Worm (Caenorhabditis elegans): Measurements from ENCODE around the gene rsp-5.

rsp-5 gene

DNA sequence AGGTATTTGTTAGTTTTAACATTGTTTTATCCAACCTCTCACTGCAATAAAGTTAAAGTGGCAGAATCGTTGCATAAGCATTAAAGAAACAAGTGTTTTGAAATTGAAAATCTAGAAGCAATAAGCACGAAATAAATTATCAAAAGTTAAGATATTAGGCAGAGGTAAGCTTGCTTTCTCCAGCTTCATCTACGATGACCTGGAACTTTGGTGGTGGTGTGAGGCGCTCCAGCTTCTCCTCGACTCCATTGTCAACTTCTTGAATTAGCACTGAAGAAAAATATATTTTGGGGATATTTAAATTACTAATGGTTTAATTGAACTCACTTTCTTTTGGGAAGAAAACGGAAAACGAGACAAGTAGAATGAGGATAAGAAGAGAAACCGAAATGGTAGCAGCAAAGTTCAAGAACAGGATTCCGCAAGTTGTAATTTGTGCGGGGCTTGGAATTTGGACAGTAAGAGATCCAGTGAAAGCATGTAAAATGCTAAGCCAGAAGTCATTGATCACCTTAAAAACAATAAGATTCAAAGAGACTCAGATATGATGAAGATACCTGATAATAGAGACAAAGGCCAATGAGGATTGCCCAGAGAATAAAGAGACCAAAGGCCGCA is 3.9 kb downstream of the rsp-5 start:
- TF ChIP-seq tab-1 (GFP tag; IDR thresholded peaks at IDR 0.05) (no peak), flt-1 (GFP tag; IDR thresholded peaks at IDR 0.05) (no peak), T22C8.4 (GFP tag; IDR thresholded peaks at IDR 0.05) (no peak), med-1 (GFP tag; optimal IDR thresholded peaks at IDR 0.05; ENCODE audit: insufficient read depth) (no peak), klf-2 (GFP tag; conservative IDR thresholded peaks at IDR 0.05) (no peak), cog-1 (tag; optimal IDR thresholded peaks at IDR 0.05) (no peak), ztf-23 (GFP tag; IDR thresholded peaks at IDR 0.05) (no peak), ref-1 (GFP tag; conservative IDR thresholded peaks at IDR 0.05) (no peak), ztf-29 (GFP tag; IDR thresholded peaks at IDR 0.05) (no peak)

DNA sequence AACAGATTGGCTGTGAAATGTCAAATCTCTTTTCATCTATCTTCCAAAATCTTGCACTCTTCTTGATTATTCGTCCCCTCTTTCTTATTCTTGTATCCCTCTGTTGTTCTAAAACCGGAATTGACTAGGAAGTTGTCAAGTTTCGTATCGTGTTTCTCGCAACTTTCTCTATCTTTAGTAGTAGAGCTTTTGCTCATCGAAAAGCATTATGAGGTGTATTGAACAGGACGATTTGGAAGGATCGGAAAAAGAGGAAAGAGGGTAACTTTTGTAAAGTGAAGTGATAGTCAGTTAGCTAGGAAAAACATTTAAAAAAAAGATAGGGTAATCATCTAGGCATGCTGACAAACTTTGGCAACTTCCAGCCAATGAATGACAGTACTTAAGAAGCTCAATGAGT is 6.5 kb downstream of the rsp-5 start:
- TF ChIP-seq ztf-29 (GFP tag; IDR thresholded peaks at IDR 0.05) (no peak), flt-1 (GFP tag; IDR thresholded peaks at IDR 0.05) (no peak), ztf-23 (GFP tag; IDR thresholded peaks at IDR 0.05) (no peak), tab-1 (GFP tag; IDR thresholded peaks at IDR 0.05) (no peak), T22C8.4 (GFP tag; IDR thresholded peaks at IDR 0.05) (no peak), ref-1 (GFP tag; conservative IDR thresholded peaks at IDR 0.05) (no peak), klf-2 (GFP tag; conservative IDR thresholded peaks at IDR 0.05) (no peak), med-1 (GFP tag; optimal IDR thresholded peaks at IDR 0.05; ENCODE audit: insufficient read depth) (no peak), cog-1 (tag; optimal IDR thresholded peaks at IDR 0.05) (no peak)

DNA sequence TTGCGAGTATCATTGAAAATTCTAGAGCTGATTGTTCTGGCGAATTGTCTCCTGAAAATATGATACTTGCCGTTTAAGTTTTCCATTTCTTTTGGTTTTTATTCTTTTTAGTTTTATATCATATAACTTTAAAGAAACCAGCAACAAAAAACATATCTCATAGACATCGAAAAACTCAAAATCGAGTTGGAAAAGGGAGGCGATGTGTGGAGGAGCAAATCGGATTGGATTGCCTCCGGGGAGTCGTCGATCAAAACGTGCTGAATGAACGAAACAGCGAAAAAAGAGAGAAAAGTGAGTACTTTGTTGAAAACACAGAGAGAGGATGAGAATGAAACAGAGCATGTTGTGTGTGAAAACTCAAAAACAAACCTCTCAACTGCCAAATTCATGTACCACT is 7.2 kb downstream of the rsp-5 start:
- TF ChIP-seq cog-1 (tag; optimal IDR thresholded peaks at IDR 0.05) (no peak), tab-1 (GFP tag; IDR thresholded peaks at IDR 0.05) (no peak), med-1 (GFP tag; optimal IDR thresholded peaks at IDR 0.05; ENCODE audit: insufficient read depth) (no peak), ztf-23 (GFP tag; IDR thresholded peaks at IDR 0.05) (no peak), T22C8.4 (GFP tag; IDR thresholded peaks at IDR 0.05) (no peak), klf-2 (GFP tag; conservative IDR thresholded peaks at IDR 0.05) (no peak), ref-1 (GFP tag; conservative IDR thresholded peaks at IDR 0.05) (no peak), ztf-29 (GFP tag; IDR thresholded peaks at IDR 0.05) (no peak), flt-1 (GFP tag; IDR thresholded peaks at IDR 0.05) (no peak)

DNA sequence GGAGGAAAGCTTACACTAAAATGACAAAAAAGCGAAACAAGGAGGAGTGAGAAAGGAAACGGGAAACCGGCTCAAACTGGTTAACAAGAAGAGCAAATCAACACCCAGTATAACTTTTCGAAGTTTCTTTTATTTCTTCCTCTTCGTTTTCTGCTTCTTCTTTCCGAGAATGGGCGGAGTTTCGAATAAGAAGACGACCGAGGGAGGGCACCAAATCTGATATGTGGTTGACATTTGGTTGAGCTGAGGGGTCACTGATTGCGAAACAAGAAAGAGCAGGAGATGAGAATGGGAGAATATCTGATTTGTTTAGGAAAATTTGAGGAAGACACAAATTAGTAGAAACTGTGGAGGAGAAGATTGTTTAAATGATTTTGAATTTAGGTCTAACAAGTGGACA is 8.6 kb downstream of the rsp-5 start:
- no peak for TF ChIP-seq tab-1 (GFP tag; IDR thresholded peaks at IDR 0.05)

DNA sequence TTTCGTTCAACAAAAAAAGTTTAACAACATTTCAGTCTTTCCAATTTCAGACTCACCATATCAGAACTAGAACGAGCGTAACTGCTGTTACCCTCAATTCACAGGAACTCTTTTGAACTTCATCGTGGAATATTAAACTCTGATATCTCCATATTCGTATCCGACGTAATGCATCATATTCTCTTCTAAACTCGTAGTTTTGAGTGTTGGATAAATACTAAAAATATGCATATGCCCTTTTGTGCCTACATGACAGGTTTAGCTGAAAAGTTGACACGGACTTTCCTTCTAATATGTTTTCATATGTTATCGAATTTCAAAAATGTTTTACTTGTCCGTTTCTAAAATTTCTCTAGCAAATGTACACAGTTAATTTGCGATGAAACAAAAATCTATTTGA is 9.1 kb downstream of the rsp-5 start, which contains the start of gene twk-49:
Gene twk-49, minus strand, starts transcription at position 101 of the 400 bp plus-strand sequence.
- TF ChIP-seq T22C8.4 (GFP tag; IDR thresholded peaks at IDR 0.05) (no peak), ztf-29 (GFP tag; IDR thresholded peaks at IDR 0.05) (no peak), flt-1 (GFP tag; IDR thresholded peaks at IDR 0.05) (no peak), ref-1 (GFP tag; conservative IDR thresholded peaks at IDR 0.05) (no peak), cog-1 (tag; optimal IDR thresholded peaks at IDR 0.05) (no peak), ztf-23 (GFP tag; IDR thresholded peaks at IDR 0.05) (no peak), klf-2 (GFP tag; conservative IDR thresholded peaks at IDR 0.05) (no peak), med-1 (GFP tag; optimal IDR thresholded peaks at IDR 0.05; ENCODE audit: insufficient read depth) (no peak)

DNA sequence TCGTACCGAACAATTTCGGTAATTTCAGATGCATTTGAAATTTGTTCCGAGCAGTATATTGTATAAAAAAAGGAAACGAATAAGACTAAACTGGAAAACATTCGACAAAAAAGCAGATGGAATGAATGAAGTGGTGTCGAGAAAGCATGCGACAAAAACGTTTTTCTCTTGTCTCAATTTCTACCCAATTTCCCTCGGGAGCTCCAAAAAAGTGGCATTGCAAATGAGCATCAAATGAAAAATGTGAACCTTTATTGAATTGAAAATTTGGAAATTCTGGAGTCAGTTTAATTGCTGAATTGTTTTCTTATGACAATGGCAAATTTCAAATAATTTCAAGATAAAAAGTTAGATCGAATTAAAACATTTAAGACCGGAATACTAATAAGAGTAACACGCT is 10.2 kb downstream of the rsp-5 start, which contains the start of gene R05G9.5:
Gene R05G9.5, minus strand, starts transcription at position 101 of the 400 bp plus-strand sequence.
- TF ChIP-seq med-1 (GFP tag; optimal IDR thresholded peaks at IDR 0.05; ENCODE audit: insufficient read depth), result no peak

DNA sequence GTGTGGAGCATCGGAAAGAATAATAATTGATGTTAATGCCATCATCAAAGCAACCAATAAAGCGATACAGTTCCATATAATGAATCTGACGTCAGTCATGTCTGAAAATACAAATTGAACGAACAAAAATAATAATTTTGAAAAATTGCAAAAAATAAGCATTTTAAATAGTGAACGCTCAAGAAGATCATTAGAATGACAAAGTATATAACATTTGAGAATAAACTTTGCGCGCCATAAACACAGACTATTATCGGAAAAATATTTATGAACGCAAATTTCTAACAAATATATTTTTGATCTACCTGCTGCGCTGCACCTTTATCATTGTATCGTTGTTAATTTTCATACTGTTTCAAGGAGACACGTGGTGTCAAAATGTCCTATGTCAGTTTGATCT is 11.5 kb downstream of the rsp-5 start, which contains the start of gene R05G9.3:
Gene R05G9.3, minus strand, starts transcription at position 101 of the 400 bp plus-strand sequence.
- TF ChIP-seq ztf-23 (GFP tag; IDR thresholded peaks at IDR 0.05) (no peak), cog-1 (tag; optimal IDR thresholded peaks at IDR 0.05) (no peak), flt-1 (GFP tag; IDR thresholded peaks at IDR 0.05) (no peak)

DNA sequence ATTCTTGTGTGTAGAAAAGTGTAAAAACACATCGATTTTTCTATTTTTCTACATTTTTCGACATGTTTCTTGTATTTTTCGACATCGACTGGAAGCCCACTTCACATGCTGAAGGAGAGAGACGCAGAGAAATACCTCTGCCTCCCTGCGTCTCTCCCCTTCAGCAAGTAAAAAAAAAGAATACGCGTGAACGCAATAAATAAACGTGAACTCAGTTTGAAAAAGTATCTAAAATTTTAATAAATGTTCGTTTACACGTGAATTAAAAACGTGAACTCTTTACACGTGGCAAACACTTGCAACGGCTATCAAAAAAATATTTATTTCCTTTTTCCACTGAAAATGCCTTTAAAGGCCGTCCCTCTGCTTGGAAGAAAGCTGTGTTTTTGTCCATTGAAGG is 12.9 kb downstream of the rsp-5 start, which contains the start of gene R05G9.1:
Gene R05G9.1, plus strand, starts transcription at position 343 of the 400 bp plus-strand sequence.
- TF ChIP-seq med-1 (GFP tag; optimal IDR thresholded peaks at IDR 0.05; ENCODE audit: insufficient read depth) (no peak), ztf-23 (GFP tag; IDR thresholded peaks at IDR 0.05) (no peak), klf-2 (GFP tag; conservative IDR thresholded peaks at IDR 0.05) (no peak), tab-1 (GFP tag; IDR thresholded peaks at IDR 0.05) (no peak), ref-1 (GFP tag; conservative IDR thresholded peaks at IDR 0.05) (no peak), cog-1 (tag; optimal IDR thresholded peaks at IDR 0.05) (no peak), flt-1 (GFP tag; IDR thresholded peaks at IDR 0.05) (no peak), T22C8.4 (GFP tag; IDR thresholded peaks at IDR 0.05) (no peak), ztf-29 (GFP tag; IDR thresholded peaks at IDR 0.05) (no peak)

DNA sequence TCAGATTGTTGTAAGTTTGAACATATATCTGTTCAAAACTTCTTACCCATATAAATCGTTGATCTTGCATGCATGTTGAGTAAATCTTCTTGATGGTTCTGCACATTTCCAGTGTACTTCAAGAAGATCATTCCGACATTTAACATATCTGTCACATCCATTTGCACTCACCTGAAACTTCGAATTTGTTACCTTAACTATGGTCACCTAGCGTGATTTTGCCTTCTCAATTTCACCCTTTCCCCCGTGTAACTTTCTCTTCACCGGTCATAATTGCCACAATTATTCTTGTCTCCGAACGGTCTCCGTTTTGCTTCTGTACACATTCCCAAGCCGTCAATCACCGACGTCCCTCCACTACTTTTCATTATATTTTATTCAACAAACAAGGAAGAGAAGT is 23.4 kb downstream of the rsp-5 start:
- TF ChIP-seq ztf-29 (GFP tag; IDR thresholded peaks at IDR 0.05) (no peak), cog-1 (tag; optimal IDR thresholded peaks at IDR 0.05) (no peak), med-1 (GFP tag; optimal IDR thresholded peaks at IDR 0.05; ENCODE audit: insufficient read depth) (no peak), ref-1 (GFP tag; conservative IDR thresholded peaks at IDR 0.05) (no peak), ztf-23 (GFP tag; IDR thresholded peaks at IDR 0.05) (no peak), klf-2 (GFP tag; conservative IDR thresholded peaks at IDR 0.05) (no peak), flt-1 (GFP tag; IDR thresholded peaks at IDR 0.05) (no peak), tab-1 (GFP tag; IDR thresholded peaks at IDR 0.05) (no peak), T22C8.4 (GFP tag; IDR thresholded peaks at IDR 0.05) (no peak)

DNA sequence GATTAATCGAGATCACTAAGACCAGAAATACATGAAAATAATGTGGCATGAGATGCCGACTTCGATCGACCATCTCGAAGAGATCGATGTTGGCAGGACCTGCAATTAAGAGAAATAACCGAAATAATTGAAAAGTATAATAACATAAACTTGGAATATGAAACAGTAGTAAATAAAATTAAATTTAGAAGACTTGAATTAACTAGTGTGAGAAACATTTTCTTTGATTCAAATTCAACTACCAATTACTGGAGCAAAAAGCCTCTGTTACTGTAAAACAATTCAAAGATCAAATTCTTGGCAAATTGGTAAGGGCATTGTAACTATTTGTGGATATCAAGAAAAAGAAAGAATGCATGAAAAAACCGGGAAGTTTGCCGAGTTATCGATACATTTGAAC is 23.9 kb downstream of the rsp-5 start, which contains the start of gene R05G9R.1:
Gene R05G9R.1, minus strand, starts transcription at position 101 of the 400 bp plus-strand sequence.
- TF ChIP-seq klf-2 (GFP tag; conservative IDR thresholded peaks at IDR 0.05) (no peak), flt-1 (GFP tag; IDR thresholded peaks at IDR 0.05) (no peak), cog-1 (tag; optimal IDR thresholded peaks at IDR 0.05) (no peak), ztf-29 (GFP tag; IDR thresholded peaks at IDR 0.05) (no peak), med-1 (GFP tag; optimal IDR thresholded peaks at IDR 0.05; ENCODE audit: insufficient read depth) (no peak)
